Worm (Caenorhabditis elegans) whole organism, early embryonic: Measurements from ENCODE around the gene srx-33.

Experiments used
- aly-1 ChIP-seq: sonication (generic microtip); optimal IDR thresholded peaks from 2 replicates; lab custom pipeline; 2016; ENCODE audit warnings: missing genetic modification characterization, missing compliant biosample characterization
- ama-1 ChIP-seq: fragments of 150-350 bp; optimal IDR thresholded peaks from 2 replicates; lab custom pipeline; 2014
- flt-1 ChIP-seq: fragments of 200-800 bp; sonication (Bioruptor generic); IDR thresholded peaks from 2 replicates; pipeline ENCODE4 v1.3.6; 2022; ENCODE audit warnings: missing genetic modification characterization, missing compliant biosample characterization
- sea-1 ChIP-seq: fragments of 200-800 bp; sonication (Bioruptor generic); conservative IDR thresholded peaks from 2 replicates; pipeline ENCODE4 v1.3.6; 2022; ENCODE audit warnings: missing genetic modification characterization, missing compliant biosample characterization

DNA sequence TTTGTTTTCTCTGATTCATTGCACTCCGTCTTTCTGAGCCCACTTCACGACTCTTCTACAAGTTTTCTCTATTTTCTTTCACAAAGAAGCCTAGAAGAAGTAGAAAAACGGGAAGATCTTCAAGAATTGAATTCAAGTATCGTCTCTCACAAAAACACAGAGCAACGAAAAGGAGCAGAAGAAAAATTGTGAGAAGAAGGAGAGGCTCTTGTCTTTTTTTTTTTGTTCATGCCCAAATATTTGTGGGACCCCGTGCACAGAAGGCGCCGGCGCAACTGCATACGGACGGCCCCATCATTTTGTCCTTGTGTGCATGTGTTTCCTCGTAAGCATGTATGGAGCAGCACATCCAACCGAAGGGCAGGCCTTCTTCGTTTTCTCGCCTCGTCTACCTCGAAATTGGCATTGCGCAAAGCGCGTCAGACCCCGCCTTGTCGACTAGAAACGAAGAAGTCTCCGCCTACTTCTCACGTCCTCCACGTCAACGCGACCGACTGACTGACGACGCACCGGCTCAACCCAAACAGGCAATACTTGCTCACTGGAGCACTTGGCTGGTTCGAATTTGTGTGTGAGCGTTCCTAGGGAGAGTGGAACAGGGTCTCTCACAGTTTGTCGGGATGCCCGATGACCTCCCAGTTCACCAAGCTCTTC, 12.1 kb downstream of the srx-33 start:
- TF ChIP-seq sea-1 (GFP tag; lab: Robert Waterston, UW) = no peak
- TF ChIP-seq flt-1 (GFP tag; lab: Robert Waterston, UW) = no peak
- no peak for TF ChIP-seq aly-1 (tag; lab: Kevin White, UChicago)
- TF ChIP-seq ama-1 (lab: Kevin White, UChicago) = no peak
